Fruit fly (Drosophila melanogaster) whole organism, embryonic: Measurements from ENCODE around the gene CG10413.

Source experiments
- Blimp-1 ChIP-seq: fragments of 200-800 bp; sonication (Bioruptor generic); optimal IDR thresholded peaks from 3 replicates; lab custom pipeline; 2018; ENCODE audit warnings: missing biosample characterization, missing genetic modification characterization, mild to moderate bottlenecking, moderate library complexity, missing genetic modification reagents
- CG13624 ChIP-seq: fragments of 200-800 bp; sonication (Bioruptor generic); optimal IDR thresholded peaks from 2 replicates; lab custom pipeline; 2016; ENCODE audit warnings: missing biosample characterization, missing genetic modification characterization
- CG5180 ChIP-seq: fragments of 200-800 bp; sonication (Bioruptor generic); optimal IDR thresholded peaks from 3 replicates; lab custom pipeline; 2017; ENCODE audit warnings: missing biosample characterization, missing genetic modification characterization, mild to moderate bottlenecking, moderate library complexity, missing genetic modification reagents
- Hsf ChIP-seq: fragments of 200-800 bp; sonication (Bioruptor generic); optimal IDR thresholded peaks from 3 replicates; lab custom pipeline; 2016; ENCODE audit warnings: missing biosample characterization, missing genetic modification characterization
- corto ChIP-seq: fragments of 200-800 bp; sonication (Bioruptor generic); optimal IDR thresholded peaks from 2 replicates; lab custom pipeline; 2016; ENCODE audit warnings: missing biosample characterization, mild to moderate bottlenecking, missing genetic modification characterization, moderate library complexity
- dan ChIP-seq: fragments of 200-800 bp; sonication (Bioruptor generic); IDR thresholded peaks from 2 replicates; pipeline ENCODE4 v1.3.6; 2022; ENCODE audit warnings: missing biosample characterization, missing genetic modification characterization
- ham ChIP-seq: fragments of 200-800 bp; sonication (Bioruptor generic); IDR thresholded peaks from 2 replicates; pipeline ENCODE4 v1.3.6; 2022; ENCODE audit warnings: missing biosample characterization, missing genetic modification characterization
- psq ChIP-seq: fragments of 200-800 bp; sonication (Bioruptor generic); optimal IDR thresholded peaks from 2 replicates; lab custom pipeline; 2017; ENCODE audit warnings: missing biosample characterization, missing genetic modification characterization
- tap ChIP-seq: fragments of 200-800 bp; optimal IDR thresholded peaks from 3 replicates; lab custom pipeline; 2019; ENCODE audit warnings: missing biosample characterization, mild to moderate bottlenecking, missing genetic modification characterization, moderate library complexity
- usp ChIP-seq: fragments of >200 bp; optimal IDR thresholded peaks from 2 replicates; lab custom pipeline; 2017; ENCODE audit warnings: missing biosample characterization, missing genetic modification characterization

dm6 chr2L:18596871-18597338 is 8.1 kb downstream of the CG10413 start, which contains the start of gene amos:
- TF ChIP-seq psq (no peak), CG13624 (GFP tag; lab: Kevin White, UChicago) (no peak), dan (GFP tag; lab: Robert Waterston, UW) (no peak), ham (GFP tag; lab: Robert Waterston, UW) (no peak), CG5180 (no peak), Blimp-1 (GFP tag; lab: Kevin White, UChicago) (no peak), corto (no peak), usp (GFP tag; lab: Kevin White, UChicago) (no peak), Hsf (GFP tag; lab: Kevin White, UChicago) (no peak), tap (tag; lab: Kevin White, UChicago) (no peak)
